Fruit fly (Drosophila melanogaster) whole organism, prepupa: ENCODE results near the gene Tmx3.

Experiments
- Blimp-1 ChIP-seq: fragments of 200-800 bp; sonication (Bioruptor generic); optimal IDR thresholded peaks from 3 replicates; lab custom pipeline; 2017; ENCODE audit warnings: missing biosample characterization, missing genetic modification characterization, mild to moderate bottlenecking, moderate library complexity, missing genetic modification reagents
- CG10631 ChIP-seq: fragments of 200-800 bp; sonication (Bioruptor generic); optimal IDR thresholded peaks from 2 replicates; lab custom pipeline; 2016; ENCODE audit warnings: missing biosample characterization, missing genetic modification characterization
- CG10669 ChIP-seq: fragments of 200-800 bp; sonication (Bioruptor generic); optimal IDR thresholded peaks from 3 replicates; lab custom pipeline; 2018; ENCODE audit warnings: missing biosample characterization, mild to moderate bottlenecking, missing genetic modification characterization, moderate library complexity
- CG11294 ChIP-seq: fragments of 200-800 bp; sonication (Bioruptor generic); IDR thresholded peaks from 2 replicates; pipeline ENCODE4 v1.3.6; 2022; ENCODE audit warnings: missing biosample characterization, missing genetic modification characterization
- CG11762 ChIP-seq: fragments of 200-800 bp; sonication (Bioruptor generic); optimal IDR thresholded peaks from 3 replicates; lab custom pipeline; 2016; ENCODE audit warnings: missing biosample characterization, missing genetic modification characterization; ENCODE audit not compliant: insufficient read depth
- CG11902 ChIP-seq: fragments of 200-800 bp; sonication (Bioruptor generic); optimal IDR thresholded peaks from 3 replicates; lab custom pipeline; 2016; ENCODE audit warnings: missing biosample characterization, missing genetic modification characterization
- CG1621 ChIP-seq: fragments of 200-800 bp; sonication (Bioruptor generic); optimal IDR thresholded peaks from 3 replicates; lab custom pipeline; 2018; ENCODE audit warnings: missing biosample characterization, mild to moderate bottlenecking, missing genetic modification characterization
- CG3032 ChIP-seq: fragments of 200-800 bp; optimal IDR thresholded peaks from 2 replicates; lab custom pipeline; 2019; ENCODE audit warnings: missing biosample characterization, mild to moderate bottlenecking, missing genetic modification characterization, moderate library complexity
- CG31627 ChIP-seq: fragments of 200-800 bp; sonication (Bioruptor generic); optimal IDR thresholded peaks from 3 replicates; lab custom pipeline; 2016; ENCODE audit warnings: missing biosample characterization, missing genetic modification characterization
- CG34406 ChIP-seq: fragments of 200-800 bp; sonication (Bioruptor generic); optimal IDR thresholded peaks from 3 replicates; lab custom pipeline; 2016; ENCODE audit warnings: missing biosample characterization, missing genetic modification characterization
- CG3919 ChIP-seq: fragments of 200-800 bp; sonication (Bioruptor generic); optimal IDR thresholded peaks from 3 replicates; lab custom pipeline; 2016; ENCODE audit warnings: missing biosample characterization, missing genetic modification characterization
- CG4318 ChIP-seq: fragments of 200-800 bp; sonication (Bioruptor generic); optimal IDR thresholded peaks from 3 replicates; lab custom pipeline; 2017; ENCODE audit warnings: missing biosample characterization, mild to moderate bottlenecking, missing genetic modification characterization
- CG6792 ChIP-seq: fragments of 200-800 bp; sonication (Bioruptor generic); optimal IDR thresholded peaks from 3 replicates; lab custom pipeline; 2016; ENCODE audit warnings: missing biosample characterization, missing genetic modification characterization
- CG7368 ChIP-seq: fragments of 200-800 bp; sonication (Bioruptor generic); optimal IDR thresholded peaks from 3 replicates; lab custom pipeline; 2016; ENCODE audit warnings: missing biosample characterization, missing genetic modification characterization
- CG8632 ChIP-seq: fragments of 200-800 bp; sonication (Bioruptor generic); optimal IDR thresholded peaks from 3 replicates; lab custom pipeline; 2016; ENCODE audit warnings: missing biosample characterization, missing genetic modification characterization
- CG9139 ChIP-seq: fragments of 200-800 bp; sonication (Bioruptor generic); optimal IDR thresholded peaks from 3 replicates; lab custom pipeline; 2017; ENCODE audit warnings: missing biosample characterization, mild to moderate bottlenecking, missing genetic modification characterization
- Eip75B ChIP-seq: fragments of 200-800 bp; sonication (Bioruptor generic); optimal IDR thresholded peaks from 3 replicates; lab custom pipeline; 2016; ENCODE audit warnings: missing biosample characterization, missing genetic modification characterization
- Eip78C ChIP-seq: fragments of 200-800 bp; sonication (Bioruptor generic); peaks from one replicate; lab custom pipeline; 2016; ENCODE audit warnings: missing biosample characterization, missing genetic modification characterization
- Eip93F ChIP-seq: fragments of 200-800 bp; sonication (Bioruptor generic); optimal IDR thresholded peaks from 2 replicates; lab custom pipeline; 2016; ENCODE audit warnings: missing biosample characterization, mild to moderate bottlenecking, missing genetic modification characterization
- Ets21C ChIP-seq: fragments of 200-800 bp; sonication (Bioruptor generic); optimal IDR thresholded peaks from 3 replicates; lab custom pipeline; 2016; ENCODE audit warnings: missing biosample characterization, missing genetic modification characterization
- Ets96B ChIP-seq: fragments of 200-800 bp; optimal IDR thresholded peaks from 2 replicates; lab custom pipeline; 2019; ENCODE audit warnings: missing biosample characterization, mild to moderate bottlenecking, missing genetic modification characterization, moderate library complexity
- Gug ChIP-seq: fragments of 200-800 bp; sonication (Bioruptor generic); IDR thresholded peaks from 2 replicates; pipeline ENCODE4 v1.3.6; 2022; ENCODE audit warnings: missing biosample characterization, missing genetic modification characterization
- Hr38 ChIP-seq: sonication (Bioruptor generic); optimal IDR thresholded peaks from 2 replicates; lab custom pipeline; 2016; ENCODE audit warnings: missing biosample characterization, missing genetic modification characterization
- Hr4 ChIP-seq: fragments of 200-800 bp; sonication (Bioruptor generic); optimal IDR thresholded peaks from 3 replicates; lab custom pipeline; 2016; ENCODE audit warnings: missing biosample characterization, missing genetic modification characterization
- Lpt ChIP-seq: fragments of 200-800 bp; sonication (Bioruptor generic); optimal IDR thresholded peaks from 3 replicates; lab custom pipeline; 2016; ENCODE audit warnings: missing biosample characterization, missing genetic modification characterization
- OdsH ChIP-seq: fragments of 200-800 bp; sonication (Bioruptor generic); optimal IDR thresholded peaks from 3 replicates; lab custom pipeline; 2016; ENCODE audit warnings: missing biosample characterization, missing genetic modification characterization
- Smox ChIP-seq: fragments of 200-800 bp; sonication (Bioruptor generic); optimal IDR thresholded peaks from 3 replicates; lab custom pipeline; 2016; ENCODE audit warnings: missing biosample characterization, missing genetic modification characterization
- Sox102F ChIP-seq: fragments of 200-800 bp; sonication (Bioruptor generic); optimal IDR thresholded peaks from 2 replicates; lab custom pipeline; 2016; ENCODE audit warnings: missing biosample characterization, mild to moderate bottlenecking, missing genetic modification characterization
- Sox14 ChIP-seq: fragments of 200-800 bp; sonication (Bioruptor generic); optimal IDR thresholded peaks from 3 replicates; lab custom pipeline; 2016; ENCODE audit warnings: missing biosample characterization, missing genetic modification characterization
- Sox15 ChIP-seq: fragments of 200-800 bp; sonication (Bioruptor generic); optimal IDR thresholded peaks from 3 replicates; lab custom pipeline; 2016; ENCODE audit warnings: missing biosample characterization, missing genetic modification characterization
- achi ChIP-seq: fragments of 200-800 bp; sonication (Bioruptor generic); optimal IDR thresholded peaks from 3 replicates; lab custom pipeline; 2016; ENCODE audit warnings: missing biosample characterization, missing genetic modification characterization
- acj6 ChIP-seq: fragments of 200-800 bp; sonication (Bioruptor generic); optimal IDR thresholded peaks from 3 replicates; lab custom pipeline; 2016; ENCODE audit warnings: missing biosample characterization, missing genetic modification characterization
- dac ChIP-seq: fragments of 200-800 bp; sonication (Bioruptor generic); optimal IDR thresholded peaks from 2 replicates; lab custom pipeline; 2017; ENCODE audit warnings: missing biosample characterization, mild to moderate bottlenecking, missing genetic modification characterization
- eg ChIP-seq: fragments of 200-800 bp; sonication (Bioruptor generic); IDR thresholded peaks from 3 replicates; pipeline ENCODE4 v1.3.6; 2022; ENCODE audit warnings: missing biosample characterization, missing genetic modification characterization
- esn ChIP-seq: fragments of 200-800 bp; sonication (Bioruptor generic); optimal IDR thresholded peaks from 2 replicates; lab custom pipeline; 2016; ENCODE audit warnings: missing biosample characterization, mild to moderate bottlenecking, missing genetic modification characterization, moderate library complexity
- fd59A ChIP-seq: fragments of 200-800 bp; sonication (Bioruptor generic); optimal IDR thresholded peaks from 2 replicates; lab custom pipeline; 2017; ENCODE audit warnings: missing biosample characterization, mild to moderate bottlenecking, missing genetic modification characterization, missing genetic modification reagents
- fd85E ChIP-seq: fragments of 200-800 bp; sonication (Bioruptor generic); optimal IDR thresholded peaks from 3 replicates; lab custom pipeline; 2016; ENCODE audit warnings: missing biosample characterization, missing genetic modification characterization
- fkh ChIP-seq: fragments of 200-800 bp; sonication (Bioruptor generic); optimal IDR thresholded peaks from 3 replicates; lab custom pipeline; 2017; ENCODE audit warnings: missing biosample characterization, mild to moderate bottlenecking, missing genetic modification characterization, moderate library complexity
- lz ChIP-seq: fragments of 200-800 bp; sonication (Bioruptor generic); optimal IDR thresholded peaks from 3 replicates; lab custom pipeline; 2016; ENCODE audit warnings: missing biosample characterization, missing genetic modification characterization
- net ChIP-seq: fragments of 200-800 bp; sonication (Bioruptor generic); optimal IDR thresholded peaks from 3 replicates; lab custom pipeline; 2016; ENCODE audit warnings: missing biosample characterization, missing genetic modification characterization
- pdm3 ChIP-seq: fragments of 200-800 bp; sonication (Bioruptor generic); optimal IDR thresholded peaks from 3 replicates; lab custom pipeline; 2016; ENCODE audit warnings: missing biosample characterization, missing genetic modification characterization
- salr ChIP-seq, 2 experiments: fragments of 200-800 bp; sonication (Bioruptor generic); optimal IDR thresholded peaks; 3 replicates each; lab custom pipeline; 2016 to 2018; ENCODE audit warnings: missing biosample characterization in 2 of 2, missing genetic modification characterization in 2 of 2, mild to moderate bottlenecking in 1 of 2
- ss ChIP-seq, 2 experiments: fragments of 200-800 bp; sonication (Bioruptor generic); optimal IDR thresholded peaks; 2 replicates in 1 of 2; 3 replicates in 1 of 2; lab custom pipeline; 2017 to 2018; ENCODE audit warnings: mild to moderate bottlenecking in 2 of 2, missing biosample characterization in 2 of 2, missing genetic modification characterization in 2 of 2, moderate library complexity in 1 of 2
- svp ChIP-seq: fragments of 200-800 bp; sonication (Bioruptor generic); peaks from one replicate; lab custom pipeline; 2016; ENCODE audit warnings: missing biosample characterization, missing genetic modification characterization
- topi ChIP-seq: fragments of 200-800 bp; sonication (Bioruptor generic); optimal IDR thresholded peaks from 3 replicates; lab custom pipeline; 2016; ENCODE audit warnings: missing biosample characterization, missing genetic modification characterization

Gene Tmx3

DNA sequence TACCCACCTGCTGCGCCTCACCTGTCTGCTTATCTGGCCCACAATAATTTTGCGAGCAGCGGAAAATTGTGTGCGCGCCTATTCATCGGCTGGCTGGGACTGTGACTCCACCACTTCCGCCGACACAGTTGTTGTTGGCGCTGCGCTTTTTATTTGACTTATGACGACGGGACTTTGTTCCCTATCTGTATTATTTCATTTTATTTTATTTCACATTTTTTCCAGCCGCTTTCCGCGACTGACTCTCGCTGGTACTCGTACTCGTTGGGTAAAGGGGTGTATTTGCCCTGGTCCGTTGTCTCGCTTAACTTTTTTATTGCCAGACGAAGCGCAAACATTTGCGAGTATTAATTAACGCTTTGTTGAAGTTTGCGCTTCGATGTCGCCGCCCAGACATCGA, 38.0 kb upstream of the Tmx3 start (continued):
- TF ChIP-seq Eip75B (peak; percentile 7), achi (peak; percentile 12), acj6 (GFP tag; lab: Kevin White, UChicago) (no peak), salr (GFP tag; optimal IDR thresholded peaks at IDR 0.05; lab: Kevin White, UChicago) (no peak), svp (GFP tag; lab: Kevin White, UChicago) (peak; percentile 63), Lpt (no peak), CG6792 (GFP tag; lab: Kevin White, UChicago) (no peak), net (GFP tag; lab: Kevin White, UChicago) (peak; percentile 6), CG10631 (GFP tag; lab: Kevin White, UChicago) (no peak), CG11902 (no peak), Smox (GFP tag; lab: Kevin White, UChicago) (no peak), CG34406 (GFP tag; lab: Kevin White, UChicago) (no peak), OdsH (GFP tag; lab: Kevin White, UChicago) (no peak), Eip78C (GFP tag; lab: Kevin White, UChicago) (peak; percentile 85), fd59A (no peak), ss (GFP tag; optimal IDR thresholded peaks at IDR 0.05; lab: Kevin White, UChicago) (peak; percentile 67 to 72), Blimp-1 (no peak), CG9139 (GFP tag; lab: Kevin White, UChicago) (peak; percentile 61), CG11762 (GFP tag; lab: Kevin White, UChicago) (no peak), Eip93F (GFP tag; lab: Kevin White, UChicago) (peak; percentile 70), pdm3 (no peak), topi (peak; percentile 15), CG11294 (GFP tag; lab: Robert Waterston, UW) (0 out of 2 replicates have a peak, but pooled peaks have one; percentile 34), CG10669 (GFP tag; lab: Kevin White, UChicago) (peak; percentile 31)

DNA sequence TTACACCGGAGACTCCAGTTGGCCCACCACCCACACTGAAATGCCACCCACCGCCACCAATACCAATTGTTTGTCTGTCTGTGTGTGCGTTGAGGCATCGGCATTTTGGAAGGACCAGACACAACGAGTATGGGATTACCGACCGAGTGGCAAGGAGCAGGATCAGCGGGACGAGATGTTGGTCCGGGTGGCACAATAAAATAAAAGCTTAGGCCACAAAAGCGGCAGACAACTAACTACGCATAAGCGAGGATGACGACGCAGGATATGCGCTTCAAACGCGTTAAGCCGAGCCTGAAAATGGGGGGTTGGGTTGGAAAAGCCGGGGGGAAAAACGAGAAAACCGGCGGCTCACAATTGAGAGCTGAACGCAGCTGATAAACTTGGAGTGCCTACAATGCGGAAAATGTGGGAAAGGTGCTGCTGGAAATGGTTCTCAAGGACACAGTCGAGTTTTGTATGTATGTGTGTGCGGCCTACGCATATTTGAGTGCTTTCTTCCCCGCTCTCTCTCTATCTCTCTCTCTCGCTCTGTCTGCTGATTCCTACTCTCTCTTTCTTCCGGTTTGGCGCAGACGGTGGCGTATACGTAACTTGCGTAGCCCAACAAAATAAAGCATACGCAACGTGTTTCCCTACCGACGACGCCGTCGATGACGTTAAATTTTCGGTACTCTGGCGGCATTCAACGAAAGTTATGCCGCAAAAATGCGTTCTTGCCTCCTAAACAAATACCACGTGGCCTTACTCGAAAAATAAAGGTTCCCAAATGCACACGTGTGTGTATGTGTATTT, 36.1 kb upstream of the Tmx3 start:
- no peak for TF ChIP-seq CG8632 (GFP tag; lab: Kevin White, UChicago)
- TF ChIP-seq CG1621 (tag; lab: Kevin White, UChicago) = no peak
- no peak for TF ChIP-seq Hr38 (GFP tag; lab: Kevin White, UChicago)
- TF ChIP-seq Ets21C (GFP tag; lab: Kevin White, UChicago) = no peak
- TF ChIP-seq Sox14 (GFP tag; lab: Kevin White, UChicago) = no peak
- TF ChIP-seq Smox (GFP tag; lab: Kevin White, UChicago) = no peak
- TF ChIP-seq CG4318 (GFP tag; lab: Kevin White, UChicago) = no peak
- no peak for TF ChIP-seq CG11294 (GFP tag; lab: Robert Waterston, UW)
- no peak for TF ChIP-seq achi
- TF ChIP-seq CG31627 = no peak

- TF ChIP-seq Ets96B (tag; lab: Kevin White, UChicago) (peak; percentile 65), achi (peak; percentile 67), esn (peak; percentile 60), fkh (GFP tag; lab: Kevin White, UChicago) (peak; percentile 53), OdsH (GFP tag; lab: Kevin White, UChicago) (peak; percentile 46), Sox102F (GFP tag; lab: Kevin White, UChicago) (peak; percentile 62), lz (GFP tag; lab: Kevin White, UChicago) (peak; percentile 44), fd59A (peak; percentile 42), CG3032 (tag; lab: Kevin White, UChicago) (peak; percentile 49), ss (GFP tag; optimal IDR thresholded peaks at IDR 0.05; lab: Kevin White, UChicago) (peak; percentile 88 to 94), Gug (GFP tag; lab: Robert Waterston, UW) (peak; percentile 59), dac (GFP tag; lab: Kevin White, UChicago) (no peak), Hr4 (GFP tag; lab: Kevin White, UChicago) (peak; percentile 22), fd85E (peak; percentile 45), CG3919 (peak; percentile 73), eg (GFP tag; lab: Robert Waterston, UW) (peak; percentile 62; the same call in 2 of the 3 replicates), svp (GFP tag; lab: Kevin White, UChicago) (peak; percentile 98), Sox15 (GFP tag; lab: Kevin White, UChicago) (no peak), net (GFP tag; lab: Kevin White, UChicago) (peak; percentile 77), CG7368 (peak; percentile 67), Eip93F (GFP tag; lab: Kevin White, UChicago) (peak; percentile 82)
Measured at dm6 chr3L:16193851-16194709, 34.8 kb upstream of the Tmx3 start.
